Worm (Caenorhabditis elegans): ENCODE measurements around the gene B0416.5.

B0416.5 gene

DNA sequence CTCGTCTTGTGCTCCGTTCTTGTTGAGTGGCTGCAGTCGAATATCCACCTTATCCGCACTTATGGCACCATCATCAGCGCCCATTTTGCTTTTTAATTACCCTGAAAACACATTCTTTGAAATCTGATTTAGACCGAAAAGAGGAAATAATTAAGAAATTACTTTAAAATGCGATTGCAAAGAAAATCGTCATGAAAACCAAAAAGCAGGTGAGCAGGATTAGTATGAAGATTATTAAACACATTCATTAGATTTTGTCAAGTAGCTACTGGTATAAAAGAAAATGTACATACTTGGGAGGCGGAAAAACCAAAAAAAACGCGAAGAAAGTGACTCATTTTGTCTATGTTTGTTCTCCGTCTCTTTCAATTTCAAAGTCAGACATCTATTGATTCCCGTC is at the start of gene B0416.5:
B0416.5 (minus strand) TSS at position 101 of the 400 bp plus-strand sequence.
- TF ChIP-seq Y53G8AR.9 (GFP tag; conservative IDR thresholded peaks at IDR 0.05) (no peak), bed-2 (GFP tag; IDR thresholded peaks at IDR 0.05) (no peak), ceh-100 (GFP tag; IDR thresholded peaks at IDR 0.05) (no peak), F10E7.11 (tag; optimal IDR thresholded peaks at IDR 0.05) (no peak), nhr-179 (tag; optimal IDR thresholded peaks at IDR 0.05) (no peak), sptf-2 (GFP tag; optimal IDR thresholded peaks at IDR 0.05) (no peak), cebp-1 (GFP tag; IDR thresholded peaks at IDR 0.05) (no peak), cebp-1 (tag; optimal IDR thresholded peaks at IDR 0.05) (no peak), C06A6.2 (GFP tag; conservative IDR thresholded peaks at IDR 0.05) (no peak), lsy-27 (tag; optimal IDR thresholded peaks at IDR 0.05; ENCODE audit: borderline replicate concordance, insufficient read depth) (no peak), Y53F4B.3 (GFP tag; IDR thresholded peaks at IDR 0.05) (no peak), xnd-1 (tag; optimal IDR thresholded peaks at IDR 0.05) (no peak), pha-4 (tag; optimal IDR thresholded peaks at IDR 0.05) (no peak), egl-44 (GFP tag; IDR thresholded peaks at IDR 0.05) (no peak), Y79H2A.3 (GFP tag; conservative IDR thresholded peaks at IDR 0.05) (no peak), ztf-28 (GFP tag; IDR thresholded peaks at IDR 0.05) (no peak)

DNA sequence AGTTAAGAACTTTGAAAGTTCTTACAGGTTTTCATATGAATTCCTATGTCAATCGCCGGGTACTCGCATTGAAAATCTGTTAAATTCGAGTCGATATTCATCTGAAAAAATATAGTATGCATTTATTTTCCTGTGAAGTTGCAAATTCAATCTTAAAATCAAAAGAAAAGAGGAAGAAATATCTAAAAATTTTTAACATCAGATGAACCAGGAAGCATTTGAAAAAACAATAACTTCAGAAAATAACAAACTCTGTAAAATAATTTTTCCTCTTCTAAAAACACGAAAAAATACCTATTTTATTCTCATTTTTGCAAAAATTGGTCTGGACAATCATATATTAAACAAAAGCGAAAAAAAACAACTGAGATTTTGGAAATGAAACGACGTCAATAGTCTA is 48.4 kb upstream of the B0416.5 start, which contains the start of gene npr-7:
npr-7 (minus strand) TSS at position 101 of the 400 bp plus-strand sequence.
- no peak for TF ChIP-seq Y67H2A.10 (GFP tag; conservative IDR thresholded peaks at IDR 0.05)
- TF ChIP-seq zfh-2 (GFP tag; conservative IDR thresholded peaks at IDR 0.05), result no peak
- no peak for TF ChIP-seq K12H6.12 (tag; optimal IDR thresholded peaks at IDR 0.05)
- no peak for TF ChIP-seq ets-4 (GFP tag; optimal IDR thresholded peaks at IDR 0.05)
- no peak for TF ChIP-seq ekl-4 (GFP tag; IDR thresholded peaks at IDR 0.05)
- no peak for TF ChIP-seq lsy-27 (tag; optimal IDR thresholded peaks at IDR 0.05; ENCODE audit: borderline replicate concordance, insufficient read depth)
- no peak for TF ChIP-seq mxl-1 (tag; optimal IDR thresholded peaks at IDR 0.05)
- no peak for TF ChIP-seq F33H1.4 (GFP tag; IDR thresholded peaks at IDR 0.05)
- no peak for TF ChIP-seq chd-7 (tag; optimal IDR thresholded peaks at IDR 0.05)
- no peak for TF ChIP-seq dpl-1 (GFP tag; optimal IDR thresholded peaks at IDR 0.05)
- no peak for TF ChIP-seq cebp-1 (GFP tag; IDR thresholded peaks at IDR 0.05)
- TF ChIP-seq cebp-1 (tag; optimal IDR thresholded peaks at IDR 0.05), result no peak
- TF ChIP-seq him-1 (tag; optimal IDR thresholded peaks at IDR 0.05), result no peak

- no peak for TF ChIP-seq Y53F4B.3 (GFP tag; IDR thresholded peaks at IDR 0.05)
- TF ChIP-seq ztf-6 (GFP tag; IDR thresholded peaks at IDR 0.05), result no peak
- TF ChIP-seq snpc-1.3 (tag; optimal IDR thresholded peaks at IDR 0.05; ENCODE audit: insufficient read depth), result no peak
- TF ChIP-seq chd-7 (tag; optimal IDR thresholded peaks at IDR 0.05), result no peak
- no peak for TF ChIP-seq lsy-27 (tag; optimal IDR thresholded peaks at IDR 0.05; ENCODE audit: borderline replicate concordance, insufficient read depth)
- no peak for TF ChIP-seq attf-3 (GFP tag; conservative IDR thresholded peaks at IDR 0.05)
- no peak for TF ChIP-seq him-1 (tag; optimal IDR thresholded peaks at IDR 0.05)
- TF ChIP-seq lir-1 (GFP tag; conservative IDR thresholded peaks at IDR 0.05), result no peak
- no peak for TF ChIP-seq unc-130 (GFP tag; optimal IDR thresholded peaks at IDR 0.05)
- TF ChIP-seq nhr-80 (tag; optimal IDR thresholded peaks at IDR 0.05), result no peak
- no peak for TF ChIP-seq K12H6.12 (tag; optimal IDR thresholded peaks at IDR 0.05)
- no peak for TF ChIP-seq Y79H2A.3 (GFP tag; conservative IDR thresholded peaks at IDR 0.05)
- no peak for TF ChIP-seq madf-8 (GFP tag; conservative IDR thresholded peaks at IDR 0.05)
- TF ChIP-seq D2030.7 (GFP tag; IDR thresholded peaks at IDR 0.05), result no peak
Observed at ce11 chrX:9314397-9314796, 43.7 kb upstream of the B0416.5 start, which contains the start of gene ttr-38. Gene ttr-38 (minus strand): TSS chrX:9314497.

ce11 chrX:9311225-9311624 is 40.6 kb upstream of the B0416.5 start, which contains the start of gene H29C22.1:
Gene H29C22.1 (minus strand): TSS chrX:9311325.
- TF ChIP-seq D2030.7 (GFP tag; IDR thresholded peaks at IDR 0.05) (no peak), nfya-2 (GFP tag; IDR thresholded peaks at IDR 0.05) (no peak), pha-4 (tag; optimal IDR thresholded peaks at IDR 0.05) (no peak), attf-6 (GFP tag; IDR thresholded peaks at IDR 0.05) (no peak), unc-130 (GFP tag; optimal IDR thresholded peaks at IDR 0.05) (no peak), nhr-90 (tag; optimal IDR thresholded peaks at IDR 0.05) (no peak), K11D2.4 (GFP tag; IDR thresholded peaks at IDR 0.05) (no peak), lin-40 (tag; optimal IDR thresholded peaks at IDR 0.05) (no peak), attf-3 (GFP tag; conservative IDR thresholded peaks at IDR 0.05) (no peak), B0035.1 (tag; optimal IDR thresholded peaks at IDR 0.05) (no peak), F37B4.10 (GFP tag; IDR thresholded peaks at IDR 0.05) (no peak), F22D6.2 (tag; optimal IDR thresholded peaks at IDR 0.05) (no peak), bed-1 (GFP tag; IDR thresholded peaks at IDR 0.05) (no peak)
